Worm (Caenorhabditis elegans) whole organism, L4 larva: ENCODE data around the gene F43C11.10.

ENCODE experiments used
- Y75B8A.6 ChIP-seq: fragments of 200-800 bp; sonication (Bioruptor generic); IDR thresholded peaks from 2 replicates; pipeline ENCODE4 v1.3.6; 2022; ENCODE audit warnings: missing genetic modification reagents, missing genetic modification characterization, missing compliant biosample characterization
- ZK546.5 ChIP-seq, 2 experiments: sonication (generic microtip); optimal IDR thresholded peaks; 2 replicates each; lab custom pipeline; 2017; ENCODE audit warnings: missing biosample characterization in 2 of 2, missing genetic modification characterization in 2 of 2
- aly-2 ChIP-seq: sonication (generic microtip); optimal IDR thresholded peaks from 2 replicates; lab custom pipeline; 2018; ENCODE audit warnings: missing biosample characterization, missing genetic modification characterization
- ces-1 ChIP-seq: fragments of 150-350 bp; sonication (generic microtip); optimal IDR thresholded peaks from 4 replicates; lab custom pipeline; 2014; ENCODE audit warnings: missing biosample characterization, missing genetic modification reagents, missing genetic modification characterization
- dpl-1 ChIP-seq: fragments of 150-350 bp; optimal IDR thresholded peaks from 2 replicates; lab custom pipeline; 2014; ENCODE audit warnings: missing biosample characterization, missing genetic modification reagents, missing genetic modification characterization
- duxl-1 ChIP-seq: sonication (generic microtip); optimal IDR thresholded peaks from 2 replicates; lab custom pipeline; 2016; ENCODE audit warnings: mild to moderate bottlenecking, missing genetic modification characterization, moderate library complexity, missing compliant biosample characterization; ENCODE audit not compliant: poor library complexity
- lsy-2 ChIP-seq, 2 experiments: fragments of 150-350 bp in 1 of 2; sonication (generic microtip) in 1 of 2; optimal IDR thresholded peaks; 2 replicates each; lab custom pipeline; 2014 to 2017; ENCODE audit warnings: missing biosample characterization in 2 of 2, missing genetic modification characterization in 2 of 2
- mdl-1 ChIP-seq, 2 experiments: fragments of 150-350 bp in 1 of 2; sonication (generic microtip) in 1 of 2; optimal IDR thresholded peaks; 2 replicates each; lab custom pipeline; 2014 to 2017; ENCODE audit warnings: missing biosample characterization in 2 of 2, missing genetic modification characterization in 2 of 2
- nhr-48 ChIP-seq: sonication (generic microtip); optimal IDR thresholded peaks from 2 replicates; lab custom pipeline; 2016; ENCODE audit warnings: mild to moderate bottlenecking, missing genetic modification characterization, missing compliant biosample characterization
- nhr-77 ChIP-seq: fragments of 150-350 bp; optimal IDR thresholded peaks from 2 replicates; lab custom pipeline; 2014; ENCODE audit warnings: missing biosample characterization, missing genetic modification characterization
- skn-1 ChIP-seq: fragments of 150-350 bp; optimal IDR thresholded peaks from 2 replicates; lab custom pipeline; 2014; ENCODE audit warnings: missing biosample characterization, missing genetic modification characterization

- TF ChIP-seq nhr-48 (tag; lab: Kevin White, UChicago) (no peak), skn-1 (no peak), Y75B8A.6 (GFP tag; lab: Robert Waterston, UW) (no peak), lsy-2 (tag; optimal IDR thresholded peaks at IDR 0.05; lab: Kevin White, UChicago) (no peak), ces-1 (GFP tag; lab: Kevin White, UChicago) (no peak), dpl-1 (GFP tag; lab: Kevin White, UChicago) (no peak), nhr-77 (tag; lab: Kevin White, UChicago) (no peak), mdl-1 (tag; optimal IDR thresholded peaks at IDR 0.05; lab: Kevin White, UChicago) (no peak), ZK546.5 (tag; optimal IDR thresholded peaks at IDR 0.05; lab: Kevin White, UChicago) (no peak), duxl-1 (tag; lab: Kevin White, UChicago) (no peak), aly-2 (tag; lab: Kevin White, UChicago) (no peak)
These were observed 29.5 kb downstream of the F43C11.10 start, which contains the start of the genes ZK1240.6 and ZK1240.2 for ce11 chrII:2322857-2323518.
